Fruit fly (Drosophila melanogaster): ENCODE data around the gene CG34124.

- TF ChIP-seq Hmr (GFP tag; optimal IDR thresholded peaks at IDR 0.05): no peak
- no peak for TF ChIP-seq CG2199 (GFP tag; IDR thresholded peaks at IDR 0.05)
- no peak for TF ChIP-seq MBD-R2 (GFP tag; IDR thresholded peaks at IDR 0.05)
- TF ChIP-seq Myb (GFP tag; optimal IDR thresholded peaks at IDR 0.05): no peak
These were observed 27.7 kb upstream of the CG34124 start for dm6 chr2L:4930541-4930940.

Data from whole organism, embryonic.